Fruit fly (Drosophila melanogaster) whole organism, embryonic: Measurements from ENCODE around the gene CG9222.

Source experiments
- Adf1 ChIP-seq: fragments of 200-800 bp; sonication (Bioruptor generic); IDR thresholded peaks from 2 replicates; pipeline ENCODE4 v1.3.6; 2022; ENCODE audit warnings: missing biosample characterization, missing genetic modification characterization
- CG10274 ChIP-seq: fragments of 200-800 bp; sonication (Bioruptor generic); optimal IDR thresholded peaks from 3 replicates; lab custom pipeline; 2017; ENCODE audit warnings: missing biosample characterization, mild to moderate bottlenecking, missing genetic modification characterization
- CG12071 ChIP-seq: fragments of 200-800 bp; sonication (Bioruptor generic); optimal IDR thresholded peaks from 3 replicates; lab custom pipeline; 2018; ENCODE audit warnings: missing biosample characterization, mild to moderate bottlenecking, missing genetic modification characterization
- CG13894 ChIP-seq: fragments of 200-800 bp; sonication (Bioruptor generic); optimal IDR thresholded peaks from 3 replicates; lab custom pipeline; 2018; ENCODE audit warnings: missing biosample characterization, mild to moderate bottlenecking, missing genetic modification characterization, moderate library complexity
- CG1832 ChIP-seq: fragments of 200-800 bp; sonication (Bioruptor generic); optimal IDR thresholded peaks from 2 replicates; lab custom pipeline; 2017; ENCODE audit warnings: missing biosample characterization, mild to moderate bottlenecking, missing genetic modification characterization, inconsistent platforms
- CG18599 ChIP-seq: fragments of 200-800 bp; sonication (Bioruptor generic); optimal IDR thresholded peaks from 3 replicates; lab custom pipeline; 2017; ENCODE audit warnings: missing biosample characterization, missing genetic modification characterization, mild to moderate bottlenecking, moderate library complexity, missing genetic modification reagents
- CG3281 ChIP-seq: fragments of 200-800 bp; sonication (Bioruptor generic); optimal IDR thresholded peaks from 3 replicates; lab custom pipeline; 2017; ENCODE audit warnings: missing biosample characterization, mild to moderate bottlenecking, missing genetic modification characterization
- CG42726 ChIP-seq: fragments of 200-800 bp; sonication (Bioruptor generic); IDR thresholded peaks from 2 replicates; pipeline ENCODE4 v1.3.6; 2022; ENCODE audit warnings: missing biosample characterization, missing genetic modification characterization; ENCODE audit not compliant: partially characterized antibody
- CG6272 ChIP-seq: fragments of 200-800 bp; sonication (Bioruptor generic); IDR thresholded peaks from 2 replicates; pipeline ENCODE4 v1.3.6; 2022; ENCODE audit warnings: missing biosample characterization, missing genetic modification characterization
- CG6683 ChIP-seq: fragments of 200-800 bp; sonication (Bioruptor generic); optimal IDR thresholded peaks from 2 replicates; lab custom pipeline; 2017; ENCODE audit warnings: missing biosample characterization, mild to moderate bottlenecking, missing genetic modification characterization, missing genetic modification reagents
- CG8290 ChIP-seq, 3 experiments: fragments of 200-800 bp; sonication (Bioruptor generic); optimal IDR thresholded peaks; 2 replicates each; lab custom pipeline; 2016 to 2019; ENCODE audit warnings: missing biosample characterization in 3 of 3, missing genetic modification characterization in 3 of 3, mild to moderate bottlenecking in 2 of 3, moderate library complexity in 1 of 3
- CG8765 ChIP-seq: fragments of 200-800 bp; sonication (Bioruptor generic); IDR thresholded peaks from 2 replicates; pipeline ENCODE4 v1.3.6; 2022; ENCODE audit warnings: missing biosample characterization, missing genetic modification characterization
- CG8924 ChIP-seq: fragments of 200-800 bp; optimal IDR thresholded peaks from 3 replicates; lab custom pipeline; 2019; ENCODE audit warnings: missing biosample characterization, mild to moderate bottlenecking, missing genetic modification characterization, moderate library complexity
- CG9215 ChIP-seq: fragments of 200-800 bp; sonication (Bioruptor generic); IDR thresholded peaks from 2 replicates; pipeline ENCODE4 v1.3.6; 2022; ENCODE audit warnings: missing biosample characterization, missing genetic modification characterization
- Deaf1 ChIP-seq: fragments of 200-800 bp; optimal IDR thresholded peaks from 3 replicates; lab custom pipeline; 2019; ENCODE audit warnings: missing biosample characterization, mild to moderate bottlenecking, missing genetic modification characterization, moderate library complexity
- Dll ChIP-seq: fragments of 200-800 bp; sonication (Bioruptor generic); IDR thresholded peaks from 4 replicates; pipeline ENCODE4 v1.3.6; 2022; ENCODE audit warnings: missing biosample characterization, missing genetic modification characterization; ENCODE audit not compliant: partially characterized antibody
- Doc2 ChIP-seq: fragments of 200-800 bp; sonication (Bioruptor generic); IDR thresholded peaks from 2 replicates; pipeline ENCODE4 v1.3.6; 2022; ENCODE audit warnings: missing biosample characterization, missing genetic modification characterization
- Dref ChIP-seq: fragments of 200-800 bp; sonication (Bioruptor generic); IDR thresholded peaks from 2 replicates; pipeline ENCODE4 v1.3.6; 2022; ENCODE audit warnings: missing biosample characterization, missing genetic modification characterization
- Jarid2 ChIP-seq: fragments of 200-800 bp; sonication (Bioruptor generic); optimal IDR thresholded peaks from 3 replicates; lab custom pipeline; 2017; ENCODE audit warnings: mild to moderate bottlenecking, missing biosample characterization, missing genetic modification reagents, missing genetic modification characterization
- Med ChIP-seq: fragments of 200-800 bp; sonication (Bioruptor generic); peaks from one replicate; lab custom pipeline; 2016; ENCODE audit warnings: missing biosample characterization, missing genetic modification characterization, mild to moderate bottlenecking, inconsistent platforms, moderate library complexity
- NC2β ChIP-seq: fragments of 200-800 bp; sonication (Bioruptor generic); optimal IDR thresholded peaks from 2 replicates; lab custom pipeline; 2016; ENCODE audit warnings: missing biosample characterization, missing genetic modification characterization
- Trl ChIP-seq, 3 experiments: fragments of >200 bp in 2 of 3; fragments of 200-800 bp in 1 of 3; sonication (Bioruptor generic) in 1 of 3; optimal IDR thresholded peaks; 2 replicates in 1 of 3; 3 replicates in 2 of 3; lab custom pipeline; 2016 to 2017; ENCODE audit warnings: missing biosample characterization in 1 of 3, missing genetic modification characterization in 1 of 3
- abd-A ChIP-seq: fragments of 200-800 bp; sonication (Bioruptor generic); optimal IDR thresholded peaks from 3 replicates; lab custom pipeline; 2019; ENCODE audit warnings: missing biosample characterization, mild to moderate bottlenecking, missing genetic modification characterization, moderate library complexity
- chinmo ChIP-seq: fragments of 200-800 bp; sonication (Bioruptor generic); IDR thresholded peaks from 4 replicates; pipeline ENCODE4 v1.3.6; 2022; ENCODE audit warnings: missing biosample characterization, missing genetic modification characterization; ENCODE audit not compliant: partially characterized antibody
- crol ChIP-seq: fragments of 200-800 bp; sonication (Bioruptor generic); IDR thresholded peaks from 2 replicates; pipeline ENCODE4 v1.3.6; 2022; ENCODE audit warnings: missing biosample characterization, missing genetic modification characterization
- ewg ChIP-seq: fragments of 200-800 bp; sonication (Bioruptor generic); optimal IDR thresholded peaks from 3 replicates; lab custom pipeline; 2017; ENCODE audit warnings: mild to moderate bottlenecking, missing biosample characterization, missing genetic modification reagents, missing genetic modification characterization
- gt ChIP-seq: fragments of 200-800 bp; sonication (Bioruptor generic); IDR thresholded peaks from 2 replicates; pipeline ENCODE4 v1.3.6; 2022; ENCODE audit warnings: missing biosample characterization, missing genetic modification characterization
- jing ChIP-seq: fragments of 200-800 bp; sonication (Bioruptor generic); optimal IDR thresholded peaks from 2 replicates; lab custom pipeline; 2018; ENCODE audit warnings: missing biosample characterization, mild to moderate bottlenecking, missing genetic modification characterization
- onecut ChIP-seq: fragments of 200-800 bp; sonication (Bioruptor generic); IDR thresholded peaks from 2 replicates; pipeline ENCODE4 v1.3.6; 2022; ENCODE audit warnings: missing biosample characterization, missing genetic modification characterization
- scrt ChIP-seq: fragments of 200-800 bp; sonication (Bioruptor generic); optimal IDR thresholded peaks from 2 replicates; lab custom pipeline; 2018; ENCODE audit warnings: missing biosample characterization, mild to moderate bottlenecking, missing genetic modification characterization, moderate library complexity
- sens ChIP-seq: fragments of 200-800 bp; sonication (Bioruptor generic); peaks from one replicate; lab custom pipeline; 2016; ENCODE audit warnings: missing biosample characterization, missing genetic modification characterization
- stwl ChIP-seq: fragments of 200-800 bp; sonication (Bioruptor generic); optimal IDR thresholded peaks from 3 replicates; lab custom pipeline; 2018; ENCODE audit warnings: missing biosample characterization, mild to moderate bottlenecking, missing genetic modification characterization, moderate library complexity
- trem ChIP-seq: fragments of 200-800 bp; optimal IDR thresholded peaks from 3 replicates; lab custom pipeline; 2019; ENCODE audit warnings: missing biosample characterization, mild to moderate bottlenecking, missing genetic modification characterization, moderate library complexity

CG9222 gene

dm6 chr2L:6100202-6100689 is 30.6 kb upstream of the CG9222 start, which contains the start of gene stai (continued):
- TF ChIP-seq Deaf1 (peak; percentile 12), Dll (GFP tag; lab: Robert Waterston, UW) (0 out of 4 replicates have a peak, but pooled peaks have one; percentile 22), CG8765 (GFP tag; lab: Robert Waterston, UW) (no peak), CG9215 (GFP tag; lab: Robert Waterston, UW) (no peak), CG1832 (GFP tag; lab: Kevin White, UChicago) (peak; percentile 22), chinmo (0 out of 4 replicates have a peak, but pooled peaks have one; percentile 24)

dm6 chr2L:6109313-6109847 is 21.4 kb upstream of the CG9222 start:
- no peak for TF ChIP-seq NC2β (GFP tag; lab: Kevin White, UChicago)
- TF ChIP-seq CG18599 (GFP tag; lab: Kevin White, UChicago), result peak; percentile 33
- peak; percentile 2 for TF ChIP-seq CG13894 (tag; lab: Kevin White, UChicago)
- TF ChIP-seq Jarid2 (GFP tag; lab: Kevin White, UChicago), result peak; percentile 38
- TF ChIP-seq CG6683 (GFP tag; lab: Kevin White, UChicago), result no peak
- TF ChIP-seq CG42726, result 0 out of 2 replicates have a peak, but pooled peaks have one; percentile 9
- peak; percentile 28 for TF ChIP-seq abd-A (tag; lab: Kevin White, UChicago)
- no peak for TF ChIP-seq CG6272 (GFP tag; lab: Robert Waterston, UW)
- peak; percentile 19 for TF ChIP-seq CG12071
- peak; percentile 72 for TF ChIP-seq crol (GFP tag; lab: Robert Waterston, UW)
- TF ChIP-seq Adf1 (GFP tag; lab: Robert Waterston, UW), result peak; percentile 47; the same call in 1 of the 2 replicates
- no peak for TF ChIP-seq CG10274 (GFP tag; lab: Kevin White, UChicago)
- peak; percentile 73 for TF ChIP-seq Med (GFP tag; lab: Kevin White, UChicago)
- 0 out of 4 replicates have a peak, but pooled peaks have one; percentile 31 for TF ChIP-seq chinmo
- TF ChIP-seq sens (GFP tag; lab: Kevin White, UChicago), result peak; percentile 8
- peak; percentile 79 for TF ChIP-seq ewg (GFP tag; lab: Kevin White, UChicago)
- no peak for TF ChIP-seq CG8290 (GFP tag; optimal IDR thresholded peaks at IDR 0.05; lab: Kevin White, UChicago)
- TF ChIP-seq CG8290 (tag; optimal IDR thresholded peaks at IDR 0.05; lab: Kevin White, UChicago), result peak in 1 of 2 experiments; percentile 12
- TF ChIP-seq gt (GFP tag; lab: Robert Waterston, UW), result no peak
- peak; percentile 32 for TF ChIP-seq scrt (GFP tag; lab: Kevin White, UChicago)
- peak; percentile 32 to 56 for TF ChIP-seq Trl (optimal IDR thresholded peaks at IDR 0.05; lab: Kevin White, UChicago)
- no peak for TF ChIP-seq Trl (GFP tag; optimal IDR thresholded peaks at IDR 0.05; lab: Kevin White, UChicago)
- peak; percentile 94 for TF ChIP-seq Deaf1
- TF ChIP-seq, all 482 proteins: peak for 16

- TF ChIP-seq CG3281 (GFP tag; lab: Kevin White, UChicago) (no peak), onecut (GFP tag; lab: Robert Waterston, UW) (peak; percentile 89), CG8924 (tag; lab: Kevin White, UChicago) (no peak), Doc2 (GFP tag; lab: Robert Waterston, UW) (no peak), CG8765 (GFP tag; lab: Robert Waterston, UW) (no peak), abd-A (tag; lab: Kevin White, UChicago) (peak; percentile 33), Dref (no peak)
Measured at dm6 chr2L:6110781-6111180, 20.0 kb upstream of the CG9222 start.

dm6 chr2L:6118212-6118611 is 12.6 kb upstream of the CG9222 start, which contains the start of gene CG31642:
Gene CG31642 (plus strand): TSS chr2L:6118512.
- TF ChIP-seq jing (GFP tag; lab: Kevin White, UChicago), result no peak
- no peak for TF ChIP-seq CG8765 (GFP tag; lab: Robert Waterston, UW)
- peak; percentile 23 for TF ChIP-seq stwl (tag; lab: Kevin White, UChicago)
- peak; percentile 31 for TF ChIP-seq trem (tag; lab: Kevin White, UChicago)
- TF ChIP-seq, all 482 proteins: peak for 2
